Fruit fly (Drosophila melanogaster): ENCODE results near the gene CG44002.

Gene CG44002

dm6 chr2L:3152696-3153613, 17.9 kb downstream of the CG44002 start (continued):
- TF ChIP-seq CG15011 (GFP tag; optimal IDR thresholded peaks at IDR 0.05), result peak; percentile 82
- peak; percentile 94 for TF ChIP-seq peb (GFP tag; IDR thresholded peaks at IDR 0.05)
- TF ChIP-seq CG10543 (GFP tag; optimal IDR thresholded peaks at IDR 0.05), result peak; percentile 79
- no peak for TF ChIP-seq Dp (GFP tag; optimal IDR thresholded peaks at IDR 0.05)
- peak; percentile 71 for TF ChIP-seq CG3281 (GFP tag; optimal IDR thresholded peaks at IDR 0.05)
- TF ChIP-seq lab (GFP tag; optimal IDR thresholded peaks at IDR 0.05), result peak; percentile 92
- peak; percentile 94 for TF ChIP-seq maf-S (GFP tag; optimal IDR thresholded peaks at IDR 0.05)
- TF ChIP-seq crp (GFP tag; optimal IDR thresholded peaks at IDR 0.05), result peak; percentile 13 to 56
- TF ChIP-seq org-1 (GFP tag; optimal IDR thresholded peaks at IDR 0.05), result peak; percentile 94
- peak; percentile 95 for TF ChIP-seq sim (GFP tag; IDR thresholded peaks at IDR 0.05)
- peak; percentile 94 for TF ChIP-seq CG1024 (GFP tag; IDR thresholded peaks at IDR 0.05)
- TF ChIP-seq ro (GFP tag; IDR thresholded peaks at IDR 0.05), result peak; percentile 85
- peak; percentile 91 for TF ChIP-seq CG5180 (GFP tag; optimal IDR thresholded peaks at IDR 0.05)
- peak; percentile 73 for TF ChIP-seq Hey (tag; optimal IDR thresholded peaks at IDR 0.05)
- TF ChIP-seq CG12155 (GFP tag; optimal IDR thresholded peaks at IDR 0.05), result peak; percentile 82
- peak; percentile 94 for TF ChIP-seq CG1602 (GFP tag; optimal IDR thresholded peaks at IDR 0.05)
- peak; percentile 42 for TF ChIP-seq HLHmδ (GFP tag; optimal IDR thresholded peaks at IDR 0.05)
- peak; percentile 93 for TF ChIP-seq CG14710 (tag; optimal IDR thresholded peaks at IDR 0.05)
- no peak for TF ChIP-seq mld (GFP tag; IDR thresholded peaks at IDR 0.05; ENCODE audit: partially characterized antibody)
- TF ChIP-seq Spps (tag; optimal IDR thresholded peaks at IDR 0.05), result peak; percentile 91
- no peak for TF ChIP-seq Elba2 (GFP tag; optimal IDR thresholded peaks at IDR 0.05)
- TF ChIP-seq CG12219 (GFP tag; optimal IDR thresholded peaks at IDR 0.05), result peak; percentile 93
- TF ChIP-seq chinmo (GFP tag; IDR thresholded peaks at IDR 0.05; ENCODE audit: partially characterized antibody), result no peak
- TF ChIP-seq crol (GFP tag; IDR thresholded peaks at IDR 0.05), result peak; percentile 55; the same call in 1 of the 2 replicates
- TF ChIP-seq sob (GFP tag; IDR thresholded peaks at IDR 0.05), result peak; percentile 93
- TF ChIP-seq CG9932 (GFP tag; IDR thresholded peaks at IDR 0.05), result peak; percentile 22; the same call in 1 of the 2 replicates
- peak; percentile 95 for TF ChIP-seq jing (GFP tag; optimal IDR thresholded peaks at IDR 0.05)
- no peak for TF ChIP-seq abd-A (tag; optimal IDR thresholded peaks at IDR 0.05)
- TF ChIP-seq Ptx1 (GFP tag; IDR thresholded peaks at IDR 0.05), result peak; percentile 97
- TF ChIP-seq CG10209 (GFP tag; optimal IDR thresholded peaks at IDR 0.05), result peak; percentile 92
- TF ChIP-seq Sry-δ (GFP tag; optimal IDR thresholded peaks at IDR 0.05), result peak; percentile 70
- TF ChIP-seq fru (optimal IDR thresholded peaks at IDR 0.05), result peak; percentile 53
- TF ChIP-seq CG10979 (tag; optimal IDR thresholded peaks at IDR 0.05), result peak; percentile 96
- TF ChIP-seq CG9215 (GFP tag; IDR thresholded peaks at IDR 0.05), result peak; percentile 82
- peak; percentile 92 for TF ChIP-seq bcd (GFP tag; optimal IDR thresholded peaks at IDR 0.05)
- peak; percentile 53 for TF ChIP-seq exex (tag; optimal IDR thresholded peaks at IDR 0.05)
- peak; percentile 97 for TF ChIP-seq pnt (GFP tag; optimal IDR thresholded peaks at IDR 0.05)
- TF ChIP-seq odd (GFP tag; optimal IDR thresholded peaks at IDR 0.05), result peak; percentile 85
- peak; percentile 96 for TF ChIP-seq oc (tag; optimal IDR thresholded peaks at IDR 0.05)
- peak; percentile 91 for TF ChIP-seq crc (GFP tag; optimal IDR thresholded peaks at IDR 0.05)
- TF ChIP-seq nom (GFP tag; optimal IDR thresholded peaks at IDR 0.05), result peak; percentile 13
- TF ChIP-seq gt (GFP tag; IDR thresholded peaks at IDR 0.05), result peak; percentile 92
- peak; percentile 63; the same call in 1 of the 3 replicates for TF ChIP-seq z (GFP tag; IDR thresholded peaks at IDR 0.05)
- peak; percentile 96 for TF ChIP-seq CG5245 (GFP tag; optimal IDR thresholded peaks at IDR 0.05)
- peak; percentile 68 for TF ChIP-seq MBD-R2 (GFP tag; IDR thresholded peaks at IDR 0.05)
- TF ChIP-seq Gsc (GFP tag; IDR thresholded peaks at IDR 0.05), result peak; percentile 89
- TF ChIP-seq CG10274 (GFP tag; optimal IDR thresholded peaks at IDR 0.05), result peak; percentile 66
- TF ChIP-seq D (optimal IDR thresholded peaks at IDR 0.05), result no peak
- TF ChIP-seq D (GFP tag; optimal IDR thresholded peaks at IDR 0.05), result peak; percentile 97
